Worm (Caenorhabditis elegans) whole organism, L3 larva: ENCODE results near the gene Y41E3.6.

ENCODE experiments used
- R02D3.7 ChIP-seq: fragments of 150-350 bp; optimal IDR thresholded peaks from 2 replicates; lab custom pipeline; 2014; ENCODE audit warnings: missing biosample characterization, missing genetic modification characterization
- ZK546.5 ChIP-seq: sonication (generic microtip); optimal IDR thresholded peaks from 2 replicates; lab custom pipeline; 2017; ENCODE audit warnings: missing biosample characterization, missing genetic modification characterization
- aly-2 ChIP-seq: fragments of 150-350 bp; optimal IDR thresholded peaks from 2 replicates; lab custom pipeline; 2014; ENCODE audit warnings: missing biosample characterization, missing genetic modification characterization
- ama-1 ChIP-seq: fragments of 150-350 bp; optimal IDR thresholded peaks from 2 replicates; lab custom pipeline; 2018
- ceh-16 ChIP-seq: sonication (generic microtip); optimal IDR thresholded peaks from 2 replicates; lab custom pipeline; 2017; ENCODE audit warnings: missing biosample characterization, missing genetic modification characterization
- ceh-28 ChIP-seq: fragments of 150-350 bp; optimal IDR thresholded peaks from 2 replicates; lab custom pipeline; 2014; ENCODE audit warnings: missing biosample characterization, missing genetic modification reagents, missing genetic modification characterization
- ceh-82 ChIP-seq: fragments of 150-350 bp; optimal IDR thresholded peaks from 2 replicates; lab custom pipeline; 2014; ENCODE audit warnings: missing biosample characterization, missing genetic modification characterization
- ceh-9 ChIP-seq: sonication (generic microtip); optimal IDR thresholded peaks from 2 replicates; lab custom pipeline; 2018; ENCODE audit warnings: missing biosample characterization, missing genetic modification characterization
- daf-12 ChIP-seq: fragments of 150-350 bp; optimal IDR thresholded peaks from 2 replicates; lab custom pipeline; 2014; ENCODE audit warnings: missing biosample characterization, missing genetic modification reagents, missing genetic modification characterization
- egl-27 ChIP-seq: sonication (generic microtip); optimal IDR thresholded peaks from 4 replicates; lab custom pipeline; 2017; ENCODE audit warnings: missing biosample characterization, missing genetic modification reagents, missing genetic modification characterization
- egl-5 ChIP-seq: fragments of 150-350 bp; optimal IDR thresholded peaks from 2 replicates; lab custom pipeline; 2017; ENCODE audit warnings: missing biosample characterization, missing genetic modification reagents, missing genetic modification characterization, inconsistent platforms
- elt-1 ChIP-seq: fragments of 150-350 bp; optimal IDR thresholded peaks from 2 replicates; lab custom pipeline; 2014; ENCODE audit warnings: missing biosample characterization, missing genetic modification characterization
- elt-2 ChIP-seq: sonication (generic microtip); optimal IDR thresholded peaks from 2 replicates; lab custom pipeline; 2016; ENCODE audit warnings: missing genetic modification reagents, mild to moderate bottlenecking, missing genetic modification characterization, missing compliant biosample characterization
- elt-3 ChIP-seq, 3 experiments: fragments of 150-350 bp in 1 of 3; sonication (generic microtip) in 2 of 3; optimal IDR thresholded peaks; 2 replicates in 2 of 3; 4 replicates in 1 of 3; lab custom pipeline; 2014 to 2017; ENCODE audit warnings: missing biosample characterization in 3 of 3, missing genetic modification characterization in 3 of 3
- eor-1 ChIP-seq, 2 experiments: fragments of 150-350 bp; optimal IDR thresholded peaks; 2 replicates each; lab custom pipeline; 2014 to 2018; ENCODE audit warnings: missing biosample characterization in 2 of 2, missing genetic modification characterization in 2 of 2
- fkh-10 ChIP-seq: sonication (generic microtip); optimal IDR thresholded peaks from 2 replicates; lab custom pipeline; 2017; ENCODE audit warnings: missing biosample characterization, missing genetic modification reagents, missing genetic modification characterization
- fkh-2 ChIP-seq: fragments of 150-350 bp; optimal IDR thresholded peaks from 2 replicates; lab custom pipeline; 2014; ENCODE audit warnings: missing biosample characterization, missing genetic modification reagents, missing genetic modification characterization
- fos-1 ChIP-seq: fragments of 150-350 bp; optimal IDR thresholded peaks from 2 replicates; lab custom pipeline; 2014; ENCODE audit warnings: missing biosample characterization, missing genetic modification characterization
- hmg-11 ChIP-seq: sonication (generic microtip); optimal IDR thresholded peaks from 2 replicates; lab custom pipeline; 2016; ENCODE audit warnings: missing genetic modification characterization, missing compliant biosample characterization
- jun-1 ChIP-seq: fragments of 150-350 bp; optimal IDR thresholded peaks from 2 replicates; lab custom pipeline; 2014; ENCODE audit warnings: missing biosample characterization, missing genetic modification reagents, missing genetic modification characterization
- lin-15B ChIP-seq: fragments of 150-350 bp; optimal IDR thresholded peaks from 2 replicates; lab custom pipeline; 2014; ENCODE audit warnings: missing biosample characterization, missing genetic modification characterization
- lin-39 ChIP-seq: fragments of 150-350 bp; optimal IDR thresholded peaks from 2 replicates; lab custom pipeline; 2018; ENCODE audit warnings: missing biosample characterization, missing genetic modification reagents, missing genetic modification characterization
- lsy-12 ChIP-seq: sonication (generic microtip); optimal IDR thresholded peaks from 2 replicates; lab custom pipeline; 2016; ENCODE audit warnings: mild to moderate bottlenecking, missing genetic modification characterization, missing compliant biosample characterization
- mdl-1 ChIP-seq: fragments of 150-350 bp; optimal IDR thresholded peaks from 2 replicates; lab custom pipeline; 2014; ENCODE audit warnings: missing biosample characterization, missing genetic modification characterization
- mml-1 ChIP-seq: fragments of 150-350 bp; sonication (generic microtip); optimal IDR thresholded peaks from 3 replicates; lab custom pipeline; 2014; ENCODE audit warnings: missing biosample characterization, missing genetic modification characterization
- nfya-1 ChIP-seq: sonication (generic microtip); optimal IDR thresholded peaks from 2 replicates; lab custom pipeline; 2017; ENCODE audit warnings: missing genetic modification characterization, mild to moderate bottlenecking, missing compliant biosample characterization, antibody characterized with exemption, moderate library complexity; ENCODE audit not compliant: insufficient read depth
- nhr-11 ChIP-seq: fragments of 150-350 bp; optimal IDR thresholded peaks from 2 replicates; lab custom pipeline; 2014; ENCODE audit warnings: missing biosample characterization, missing genetic modification characterization
- nhr-23 ChIP-seq: fragments of 150-350 bp; optimal IDR thresholded peaks from 2 replicates; lab custom pipeline; 2014; ENCODE audit warnings: missing biosample characterization, missing genetic modification reagents, missing genetic modification characterization
- nhr-237 ChIP-seq: fragments of 150-350 bp; optimal IDR thresholded peaks from 2 replicates; lab custom pipeline; 2014; ENCODE audit warnings: missing biosample characterization, missing genetic modification characterization
- nhr-25 ChIP-seq: sonication (generic microtip); optimal IDR thresholded peaks from 2 replicates; lab custom pipeline; 2017; ENCODE audit warnings: missing biosample characterization, missing genetic modification characterization
- nhr-28 ChIP-seq: fragments of 150-350 bp; optimal IDR thresholded peaks from 2 replicates; lab custom pipeline; 2014; ENCODE audit warnings: missing biosample characterization, missing genetic modification characterization
- nhr-43 ChIP-seq: sonication (generic microtip); optimal IDR thresholded peaks from 2 replicates; lab custom pipeline; 2016; ENCODE audit warnings: mild to moderate bottlenecking, missing genetic modification characterization, missing compliant biosample characterization; ENCODE audit not compliant: poor library complexity, severe bottlenecking
- nhr-67 ChIP-seq: fragments of 150-350 bp; optimal IDR thresholded peaks from 2 replicates; lab custom pipeline; 2014; ENCODE audit warnings: missing biosample characterization, missing genetic modification characterization
- nhr-76 ChIP-seq: fragments of 150-350 bp; sonication (generic microtip); optimal IDR thresholded peaks from 5 replicates; lab custom pipeline; 2014; ENCODE audit warnings: missing biosample characterization, missing genetic modification characterization
- nhr-77 ChIP-seq: fragments of 150-350 bp; optimal IDR thresholded peaks from 2 replicates; lab custom pipeline; 2014; ENCODE audit warnings: missing biosample characterization, missing genetic modification characterization
- pha-4 ChIP-seq: fragments of 150-350 bp; optimal IDR thresholded peaks from 2 replicates; lab custom pipeline; 2014; ENCODE audit warnings: missing biosample characterization, missing genetic modification reagents, missing genetic modification characterization
- sea-2 ChIP-seq: fragments of 150-350 bp; sonication (generic microtip); optimal IDR thresholded peaks from 4 replicates; lab custom pipeline; 2014; ENCODE audit warnings: missing biosample characterization, missing genetic modification reagents, missing genetic modification characterization
- skn-1 ChIP-seq: fragments of 150-350 bp; optimal IDR thresholded peaks from 2 replicates; lab custom pipeline; 2014; ENCODE audit warnings: missing biosample characterization, missing genetic modification characterization
- snpc-4 ChIP-seq: fragments of 150-350 bp; optimal IDR thresholded peaks from 2 replicates; lab custom pipeline; 2014; ENCODE audit warnings: missing biosample characterization, missing genetic modification characterization
- tbx-2 ChIP-seq: sonication (generic microtip); optimal IDR thresholded peaks from 2 replicates; lab custom pipeline; 2016; ENCODE audit warnings: mild to moderate bottlenecking, missing genetic modification characterization, missing compliant biosample characterization
- unc-39 ChIP-seq: sonication (generic microtip); optimal IDR thresholded peaks from 4 replicates; lab custom pipeline; 2017; ENCODE audit warnings: missing biosample characterization, missing genetic modification characterization
- unc-62 ChIP-seq: fragments of 150-350 bp; sonication (generic microtip); optimal IDR thresholded peaks from 4 replicates; lab custom pipeline; 2014; ENCODE audit warnings: missing biosample characterization, missing genetic modification reagents, missing genetic modification characterization
- zag-1 ChIP-seq: fragments of 150-350 bp; optimal IDR thresholded peaks from 2 replicates; lab custom pipeline; 2014; ENCODE audit warnings: missing biosample characterization, missing genetic modification characterization
- ztf-11 ChIP-seq: fragments of 150-350 bp; optimal IDR thresholded peaks from 2 replicates; lab custom pipeline; 2014; ENCODE audit warnings: missing biosample characterization, missing genetic modification characterization
- ztf-4 ChIP-seq: fragments of 150-350 bp; optimal IDR thresholded peaks from 2 replicates; lab custom pipeline; 2014; ENCODE audit warnings: missing biosample characterization, missing genetic modification characterization

Gene Y41E3.6

ce11 chrIV:15020958-15021357, 14.4 kb downstream of the Y41E3.6 start (continued):
- peak; percentile 68 for TF ChIP-seq lin-39
- no peak for TF ChIP-seq nhr-23 (tag; lab: Kevin White, UChicago)
- TF ChIP-seq ceh-16 (tag; lab: Kevin White, UChicago): no peak
- no peak for TF ChIP-seq eor-1 (tag; optimal IDR thresholded peaks at IDR 0.05; lab: Kevin White, UChicago)
- TF ChIP-seq nhr-237 (tag; lab: Kevin White, UChicago): no peak
- no peak for TF ChIP-seq nhr-43 (tag; lab: Kevin White, UChicago)
- TF ChIP-seq fos-1 (tag; lab: Kevin White, UChicago): no peak
- TF ChIP-seq mml-1 (tag; lab: Kevin White, UChicago): no peak
- peak; percentile 75 for TF ChIP-seq fkh-10 (GFP tag; lab: Kevin White, UChicago)
- no peak for TF ChIP-seq daf-12
- TF ChIP-seq skn-1 (tag; lab: Kevin White, UChicago): peak; percentile 42
- TF ChIP-seq elt-3 (tag; optimal IDR thresholded peaks at IDR 0.05; lab: Kevin White, UChicago): no peak

- TF ChIP-seq R02D3.7 (tag; lab: Kevin White, UChicago) (no peak), nhr-11 (tag; lab: Kevin White, UChicago) (no peak), mml-1 (tag; lab: Kevin White, UChicago) (no peak), ceh-82 (tag; lab: Kevin White, UChicago) (no peak), mdl-1 (tag; lab: Kevin White, UChicago) (no peak), ceh-16 (tag; lab: Kevin White, UChicago) (no peak), sea-2 (GFP tag; lab: Kevin White, UChicago) (no peak), egl-27 (tag; lab: Kevin White, UChicago) (no peak), elt-3 (tag; optimal IDR thresholded peaks at IDR 0.05; lab: Kevin White, UChicago) (no peak), nhr-25 (no peak), ZK546.5 (tag; lab: Kevin White, UChicago) (no peak), fos-1 (tag; lab: Kevin White, UChicago) (no peak), skn-1 (tag; lab: Kevin White, UChicago) (no peak), snpc-4 (tag; lab: Kevin White, UChicago) (no peak), ztf-11 (tag; lab: Kevin White, UChicago) (no peak), lin-39 (no peak), nhr-28 (no peak), elt-2 (tag; lab: Kevin White, UChicago) (no peak)
These were observed 17.8 kb downstream of the Y41E3.6 start for ce11 chrIV:15024426-15024825.

- TF ChIP-seq eor-1 (tag; optimal IDR thresholded peaks at IDR 0.05; lab: Kevin White, UChicago) (no peak), nhr-11 (tag; lab: Kevin White, UChicago) (no peak), jun-1 (tag; lab: Kevin White, UChicago) (no peak), nhr-43 (tag; lab: Kevin White, UChicago) (no peak), fkh-2 (tag; lab: Kevin White, UChicago) (no peak), unc-39 (tag; lab: Kevin White, UChicago) (no peak), nfya-1 (tag; lab: Kevin White, UChicago) (peak; percentile 70), ztf-11 (tag; lab: Kevin White, UChicago) (no peak), pha-4 (tag; lab: Kevin White, UChicago) (peak; percentile 78), nhr-77 (no peak), ama-1 (no peak), fkh-10 (GFP tag; lab: Kevin White, UChicago) (no peak), elt-2 (tag; lab: Kevin White, UChicago) (no peak), unc-62 (GFP tag; lab: Kevin White, UChicago) (no peak), R02D3.7 (tag; lab: Kevin White, UChicago) (peak; percentile 27), nhr-67 (tag; lab: Kevin White, UChicago) (no peak), nhr-76 (tag; lab: Kevin White, UChicago) (no peak), hmg-11 (tag; lab: Kevin White, UChicago) (no peak), elt-3 (tag; optimal IDR thresholded peaks at IDR 0.05; lab: Kevin White, UChicago) (no peak), ceh-82 (tag; lab: Kevin White, UChicago) (no peak), nhr-23 (tag; lab: Kevin White, UChicago) (peak; percentile 17), mml-1 (tag; lab: Kevin White, UChicago) (no peak), nhr-28 (no peak), skn-1 (tag; lab: Kevin White, UChicago) (peak; percentile 31), ceh-28 (tag; lab: Kevin White, UChicago) (peak; percentile 24), lin-15B (peak; percentile 69), lsy-12 (no peak), ztf-4 (tag; lab: Kevin White, UChicago) (no peak), fos-1 (tag; lab: Kevin White, UChicago) (no peak), egl-27 (tag; lab: Kevin White, UChicago) (no peak), egl-5 (tag; lab: Kevin White, UChicago) (no peak), nhr-25 (no peak), lin-39 (no peak), sea-2 (GFP tag; lab: Kevin White, UChicago) (no peak), elt-1 (tag; lab: Kevin White, UChicago) (no peak), ceh-16 (tag; lab: Kevin White, UChicago) (no peak), snpc-4 (tag; lab: Kevin White, UChicago) (peak; percentile 52), nhr-237 (tag; lab: Kevin White, UChicago) (no peak), tbx-2 (no peak), ZK546.5 (tag; lab: Kevin White, UChicago) (no peak), daf-12 (no peak), zag-1 (tag; lab: Kevin White, UChicago) (no peak), mdl-1 (tag; lab: Kevin White, UChicago) (no peak), aly-2 (no peak), ceh-9 (tag; lab: Kevin White, UChicago) (no peak)
These were observed 18.8 kb downstream of the Y41E3.6 start, which contains the start of gene fcd-2 for ce11 chrIV:15025384-15025783. TSS of gene fcd-2 (plus strand) at chrIV:15025710.
